Fruit fly (Drosophila melanogaster) whole organism, embryonic: ENCODE results near the gene Rfx.

Experiments used
- Atf3 ChIP-seq: fragments of 200-800 bp; sonication (Bioruptor generic); optimal IDR thresholded peaks from 3 replicates; lab custom pipeline; 2016; ENCODE audit warnings: missing biosample characterization, missing genetic modification characterization
- CG10274 ChIP-seq: fragments of 200-800 bp; sonication (Bioruptor generic); optimal IDR thresholded peaks from 3 replicates; lab custom pipeline; 2017; ENCODE audit warnings: missing biosample characterization, mild to moderate bottlenecking, missing genetic modification characterization
- CG10462 ChIP-seq: fragments of 200-800 bp; sonication (Bioruptor generic); optimal IDR thresholded peaks from 2 replicates; lab custom pipeline; 2016; ENCODE audit warnings: missing biosample characterization, missing genetic modification characterization
- CG11093 ChIP-seq: fragments of 200-800 bp; sonication (Bioruptor generic); IDR thresholded peaks from 3 replicates; pipeline ENCODE4 v1.3.6; 2022; ENCODE audit warnings: missing biosample characterization, missing genetic modification characterization
- CG12071 ChIP-seq: fragments of 200-800 bp; sonication (Bioruptor generic); optimal IDR thresholded peaks from 3 replicates; lab custom pipeline; 2018; ENCODE audit warnings: missing biosample characterization, mild to moderate bottlenecking, missing genetic modification characterization
- CG12236 ChIP-seq: fragments of 200-800 bp; sonication (Bioruptor generic); optimal IDR thresholded peaks from 2 replicates; lab custom pipeline; 2016; ENCODE audit warnings: missing biosample characterization, missing genetic modification characterization
- CG13287 ChIP-seq: fragments of 200-800 bp; sonication (Bioruptor generic); IDR thresholded peaks from 2 replicates; pipeline ENCODE4 v1.3.6; 2022; ENCODE audit warnings: missing biosample characterization, missing genetic modification characterization; ENCODE audit not compliant: partially characterized antibody
- CG13775 ChIP-seq: fragments of 200-800 bp; sonication (Bioruptor generic); optimal IDR thresholded peaks from 3 replicates; lab custom pipeline; 2017; ENCODE audit warnings: missing biosample characterization, mild to moderate bottlenecking, missing genetic modification characterization
- CG15696 ChIP-seq: fragments of 200-800 bp; sonication (Bioruptor generic); optimal IDR thresholded peaks from 2 replicates; lab custom pipeline; 2019; ENCODE audit warnings: missing biosample characterization, mild to moderate bottlenecking, missing genetic modification characterization, moderate library complexity
- CG17361 ChIP-seq: fragments of 200-800 bp; sonication (Bioruptor generic); IDR thresholded peaks from 3 replicates; pipeline ENCODE4 v1.3.6; 2022; ENCODE audit warnings: missing biosample characterization, missing genetic modification characterization
- CG17802 ChIP-seq: fragments of 200-800 bp; sonication (Bioruptor generic); optimal IDR thresholded peaks from 2 replicates; lab custom pipeline; 2018; ENCODE audit warnings: missing biosample characterization, mild to moderate bottlenecking, missing genetic modification characterization, moderate library complexity
- CG18262 ChIP-seq: fragments of 200-800 bp; optimal IDR thresholded peaks from 3 replicates; lab custom pipeline; 2019; ENCODE audit warnings: missing biosample characterization, mild to moderate bottlenecking, missing genetic modification characterization, moderate library complexity
- CG18476 ChIP-seq: fragments of 200-800 bp; sonication (Bioruptor generic); optimal IDR thresholded peaks from 2 replicates; lab custom pipeline; 2016; ENCODE audit warnings: missing biosample characterization, mild to moderate bottlenecking, missing genetic modification characterization
- CG18764 ChIP-seq: fragments of 200-800 bp; sonication (Bioruptor generic); optimal IDR thresholded peaks from 3 replicates; lab custom pipeline; 2016; ENCODE audit warnings: missing biosample characterization, missing genetic modification characterization
- CG31441 ChIP-seq: fragments of 200-800 bp; sonication (Bioruptor generic); IDR thresholded peaks from 2 replicates; pipeline ENCODE4 v1.3.6; 2022; ENCODE audit warnings: missing biosample characterization, missing genetic modification characterization
- CG33557 ChIP-seq: fragments of 200-800 bp; sonication (Bioruptor generic); optimal IDR thresholded peaks from 2 replicates; lab custom pipeline; 2019; ENCODE audit warnings: missing biosample characterization, mild to moderate bottlenecking, missing genetic modification characterization, moderate library complexity
- CG34224 ChIP-seq: fragments of 200-800 bp; sonication (Bioruptor generic); IDR thresholded peaks from 3 replicates; pipeline ENCODE4 v1.3.6; 2022; ENCODE audit warnings: missing biosample characterization, missing genetic modification characterization; ENCODE audit not compliant: partially characterized antibody
- CG42726 ChIP-seq: fragments of 200-800 bp; sonication (Bioruptor generic); IDR thresholded peaks from 2 replicates; pipeline ENCODE4 v1.3.6; 2022; ENCODE audit warnings: missing biosample characterization, missing genetic modification characterization; ENCODE audit not compliant: partially characterized antibody
- CG4707 ChIP-seq: fragments of 200-800 bp; sonication (Bioruptor generic); optimal IDR thresholded peaks from 2 replicates; lab custom pipeline; 2018; ENCODE audit warnings: missing biosample characterization, mild to moderate bottlenecking, missing genetic modification characterization, moderate library complexity
- CG6254 ChIP-seq: fragments of 200-800 bp; sonication (Bioruptor generic); optimal IDR thresholded peaks from 3 replicates; lab custom pipeline; 2017; ENCODE audit warnings: mild to moderate bottlenecking, missing biosample characterization, missing genetic modification reagents, missing genetic modification characterization
- CG6765 ChIP-seq: fragments of 200-800 bp; sonication (Bioruptor generic); optimal IDR thresholded peaks from 3 replicates; lab custom pipeline; 2017; ENCODE audit warnings: missing biosample characterization, mild to moderate bottlenecking, missing genetic modification characterization
- CG7839 ChIP-seq: fragments of 200-800 bp; sonication (Bioruptor generic); optimal IDR thresholded peaks from 3 replicates; lab custom pipeline; 2018; ENCODE audit warnings: missing biosample characterization, mild to moderate bottlenecking, missing genetic modification characterization, moderate library complexity
- CG8089 ChIP-seq: fragments of 200-800 bp; sonication (Bioruptor generic); optimal IDR thresholded peaks from 3 replicates; lab custom pipeline; 2016; ENCODE audit warnings: missing biosample characterization, missing genetic modification characterization
- CTCF ChIP-seq: fragments of 200-800 bp; sonication (Bioruptor generic); optimal IDR thresholded peaks from 2 replicates; lab custom pipeline; 2017; ENCODE audit warnings: missing biosample characterization, mild to moderate bottlenecking, missing genetic modification characterization, moderate library complexity
- Hr51 ChIP-seq, 2 experiments: fragments of 200-800 bp; sonication (Bioruptor generic); optimal IDR thresholded peaks; 2 replicates in 1 of 2; 3 replicates in 1 of 2; lab custom pipeline; 2016 to 2018; ENCODE audit warnings: missing biosample characterization in 2 of 2, missing genetic modification characterization in 2 of 2, mild to moderate bottlenecking in 1 of 2, moderate library complexity in 1 of 2
- MBD-R2 ChIP-seq: fragments of 200-800 bp; sonication (Bioruptor generic); IDR thresholded peaks from 2 replicates; pipeline ENCODE4 v1.3.6; 2022; ENCODE audit warnings: missing biosample characterization, missing genetic modification characterization
- Max ChIP-seq: fragments of 200-800 bp; sonication (Bioruptor generic); optimal IDR thresholded peaks from 2 replicates; lab custom pipeline; 2016; ENCODE audit warnings: missing biosample characterization, mild to moderate bottlenecking, missing genetic modification characterization
- Sry-δ ChIP-seq: fragments of 200-800 bp; sonication (Bioruptor generic); optimal IDR thresholded peaks from 2 replicates; lab custom pipeline; 2016; ENCODE audit warnings: missing biosample characterization, missing genetic modification characterization
- Taf1 ChIP-seq: fragments of 200-800 bp; sonication (Bioruptor generic); IDR thresholded peaks from 2 replicates; pipeline ENCODE4 v1.3.6; 2022; ENCODE audit warnings: missing biosample characterization, missing genetic modification characterization
- bigmax ChIP-seq: fragments of 200-800 bp; sonication (Bioruptor generic); optimal IDR thresholded peaks from 2 replicates; lab custom pipeline; 2018; ENCODE audit warnings: missing biosample characterization, mild to moderate bottlenecking, missing genetic modification characterization
- crp ChIP-seq, 2 experiments: fragments of 200-800 bp; sonication (Bioruptor generic); optimal IDR thresholded peaks; 2 replicates in 1 of 2; 3 replicates in 1 of 2; lab custom pipeline; 2017; ENCODE audit warnings: missing biosample characterization in 2 of 2, missing genetic modification characterization in 2 of 2, mild to moderate bottlenecking in 1 of 2, moderate library complexity in 1 of 2
- dmrt11E ChIP-seq: fragments of 200-800 bp; sonication (Bioruptor generic); optimal IDR thresholded peaks from 3 replicates; lab custom pipeline; 2018; ENCODE audit warnings: missing biosample characterization, mild to moderate bottlenecking, missing genetic modification characterization, moderate library complexity
- ftz-f1 ChIP-seq: fragments of 200-800 bp; sonication (Bioruptor generic); optimal IDR thresholded peaks from 2 replicates; lab custom pipeline; 2016; ENCODE audit warnings: missing biosample characterization, missing genetic modification characterization
- gem ChIP-seq: fragments of 200-800 bp; sonication (Bioruptor generic); optimal IDR thresholded peaks from 2 replicates; lab custom pipeline; 2019; ENCODE audit warnings: missing biosample characterization, mild to moderate bottlenecking, missing genetic modification characterization, moderate library complexity
- grau ChIP-seq: fragments of 200-800 bp; optimal IDR thresholded peaks from 3 replicates; lab custom pipeline; 2019; ENCODE audit warnings: missing biosample characterization, mild to moderate bottlenecking, missing genetic modification characterization, moderate library complexity
- ind ChIP-seq: fragments of 200-800 bp; sonication (Bioruptor generic); optimal IDR thresholded peaks from 3 replicates; lab custom pipeline; 2016; ENCODE audit warnings: missing biosample characterization, missing genetic modification characterization
- inv ChIP-seq: fragments of 200-800 bp; sonication (Bioruptor generic); IDR thresholded peaks from 2 replicates; pipeline ENCODE4 v1.3.6; 2022; ENCODE audit warnings: missing biosample characterization, missing genetic modification characterization; ENCODE audit not compliant: partially characterized antibody
- mirr ChIP-seq: fragments of 200-800 bp; sonication (Bioruptor generic); optimal IDR thresholded peaks from 3 replicates; lab custom pipeline; 2018; ENCODE audit warnings: missing biosample characterization, mild to moderate bottlenecking, missing genetic modification characterization
- mld ChIP-seq: fragments of 200-800 bp; sonication (Bioruptor generic); IDR thresholded peaks from 3 replicates; pipeline ENCODE4 v1.3.6; 2022; ENCODE audit warnings: missing biosample characterization, missing genetic modification characterization; ENCODE audit not compliant: partially characterized antibody
- nom ChIP-seq: fragments of 200-800 bp; sonication (Bioruptor generic); optimal IDR thresholded peaks from 2 replicates; lab custom pipeline; 2017; ENCODE audit warnings: missing biosample characterization, missing genetic modification characterization, mild to moderate bottlenecking, moderate library complexity, missing genetic modification reagents
- oc ChIP-seq: fragments of 200-800 bp; sonication (Bioruptor generic); optimal IDR thresholded peaks from 2 replicates; lab custom pipeline; 2018; ENCODE audit warnings: missing biosample characterization, mild to moderate bottlenecking, missing genetic modification characterization, moderate library complexity
- org-1 ChIP-seq: fragments of 200-800 bp; sonication (Bioruptor generic); optimal IDR thresholded peaks from 2 replicates; lab custom pipeline; 2017; ENCODE audit warnings: missing biosample characterization, missing genetic modification characterization
- peb ChIP-seq: fragments of 200-800 bp; sonication (Bioruptor generic); IDR thresholded peaks from 2 replicates; pipeline ENCODE4 v1.3.6; 2022; ENCODE audit warnings: missing biosample characterization, missing genetic modification characterization
- ranshi ChIP-seq: fragments of 200-800 bp; sonication (Bioruptor generic); IDR thresholded peaks from 2 replicates; pipeline ENCODE4 v1.3.6; 2022; ENCODE audit warnings: missing biosample characterization, missing genetic modification characterization
- row ChIP-seq: fragments of 200-800 bp; sonication (Bioruptor generic); IDR thresholded peaks from 3 replicates; pipeline ENCODE4 v1.3.6; 2022; ENCODE audit warnings: missing biosample characterization, missing genetic modification characterization
- salm ChIP-seq: fragments of 200-800 bp; sonication (Bioruptor generic); optimal IDR thresholded peaks from 2 replicates; lab custom pipeline; 2018; ENCODE audit warnings: missing biosample characterization, mild to moderate bottlenecking, missing genetic modification characterization
- schlank ChIP-seq: fragments of 200-800 bp; sonication (Bioruptor generic); optimal IDR thresholded peaks from 2 replicates; lab custom pipeline; 2018; ENCODE audit warnings: missing biosample characterization, mild to moderate bottlenecking, missing genetic modification characterization
- twi ChIP-seq: fragments of 200-800 bp; optimal IDR thresholded peaks from 2 replicates; lab custom pipeline; 2019; ENCODE audit warnings: missing biosample characterization, mild to moderate bottlenecking, missing genetic modification characterization, moderate library complexity
- yki ChIP-seq: fragments of >200 bp; optimal IDR thresholded peaks from 3 replicates; lab custom pipeline; 2018

Rfx gene

DNA sequence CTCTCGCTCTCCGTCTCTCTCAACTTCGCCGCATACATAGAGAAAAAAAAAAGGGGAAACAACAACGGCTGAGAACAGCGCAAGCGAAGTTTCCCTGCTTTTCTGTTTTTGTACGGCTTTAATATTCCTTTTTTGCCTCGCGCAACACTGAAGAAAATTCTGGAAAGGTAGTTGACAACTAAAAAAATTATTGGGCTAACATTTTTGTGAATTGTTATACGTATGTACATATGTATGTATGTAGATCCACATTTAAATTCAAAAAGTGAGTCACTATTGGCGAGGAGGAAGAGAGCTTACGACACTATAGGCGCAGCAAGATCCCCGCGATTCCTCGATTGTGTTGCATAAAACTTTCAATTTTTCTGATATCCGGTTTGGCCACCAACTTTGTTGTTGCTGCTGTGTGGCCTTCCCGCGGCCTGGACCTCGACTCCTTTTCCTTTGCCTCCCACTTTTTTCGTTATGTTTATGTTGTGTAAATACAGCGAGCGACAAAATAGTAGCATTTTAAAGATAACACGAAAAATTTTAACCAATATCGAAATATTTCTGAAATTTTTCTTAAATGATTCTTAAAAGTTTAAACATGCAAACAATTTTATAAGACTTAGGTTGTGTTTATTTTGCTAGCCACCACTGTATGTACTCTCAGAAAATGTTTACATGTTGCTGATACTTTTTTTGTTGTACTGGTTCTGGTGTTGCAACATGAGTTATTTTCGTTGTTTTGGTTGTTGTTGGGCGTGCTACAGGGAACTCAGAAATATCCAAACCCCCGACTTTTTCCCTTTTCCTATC is 21.1 kb downstream of the Rfx start (continued):
- TF ChIP-seq Hr51 (GFP tag; optimal IDR thresholded peaks at IDR 0.05; lab: Kevin White, UChicago): peak; percentile 72 to 77
- TF ChIP-seq CG7839: peak; percentile 84
- no peak for TF ChIP-seq CG34224
- peak; percentile 67 for TF ChIP-seq CG33557 (GFP tag; lab: Kevin White, UChicago)
- no peak; the same call in 1 of the 2 replicates for TF ChIP-seq MBD-R2 (GFP tag; lab: Robert Waterston, UW)
- TF ChIP-seq Atf3 (GFP tag; lab: Kevin White, UChicago): peak; percentile 72
- TF ChIP-seq CTCF (GFP tag; lab: Kevin White, UChicago): no peak
- TF ChIP-seq CG18262: peak; percentile 89
- TF ChIP-seq inv (GFP tag; lab: Robert Waterston, UW): no peak
- peak; percentile 51 for TF ChIP-seq ind
- no peak for TF ChIP-seq CG4707 (GFP tag; lab: Kevin White, UChicago)
- TF ChIP-seq mirr (GFP tag; lab: Kevin White, UChicago): no peak
- peak; percentile 67 for TF ChIP-seq CG10462 (GFP tag; lab: Kevin White, UChicago)
- TF ChIP-seq dmrt11E: peak; percentile 88
- TF ChIP-seq CG6254: peak; percentile 74
- TF ChIP-seq bigmax (GFP tag; lab: Kevin White, UChicago): no peak
- peak; percentile 63 for TF ChIP-seq salm
- no peak for TF ChIP-seq CG42726 (GFP tag; lab: Robert Waterston, UW)
- TF ChIP-seq ftz-f1 (GFP tag; lab: Kevin White, UChicago): no peak
- peak; percentile 82 for TF ChIP-seq org-1 (GFP tag; lab: Kevin White, UChicago)
- TF ChIP-seq CG15696 (tag; lab: Kevin White, UChicago): peak; percentile 70
- TF ChIP-seq CG6765 (GFP tag; lab: Kevin White, UChicago): peak; percentile 32
- peak; percentile 41 for TF ChIP-seq CG17802 (tag; lab: Kevin White, UChicago)
- no peak for TF ChIP-seq CG18764
- TF ChIP-seq ranshi (GFP tag; lab: Robert Waterston, UW): no peak
- no peak for TF ChIP-seq CG31441 (GFP tag; lab: Robert Waterston, UW)
- peak; percentile 83 for TF ChIP-seq CG8089 (GFP tag; lab: Kevin White, UChicago)
- peak; percentile 74 for TF ChIP-seq CG18476
- TF ChIP-seq nom (GFP tag; lab: Kevin White, UChicago): peak; percentile 89
- peak; percentile 79 for TF ChIP-seq Max
- TF ChIP-seq peb (GFP tag; lab: Robert Waterston, UW): no peak
- TF ChIP-seq oc (tag; lab: Kevin White, UChicago): peak; percentile 79
- no peak for TF ChIP-seq mld
- TF ChIP-seq crp (GFP tag; optimal IDR thresholded peaks at IDR 0.05; lab: Kevin White, UChicago): peak in 1 of 2 experiments; percentile 41
- TF ChIP-seq CG13775: peak; percentile 89
- peak; percentile 49; the same call in 1 of the 3 replicates for TF ChIP-seq CG11093 (GFP tag; lab: Robert Waterston, UW)
- no peak for TF ChIP-seq row
- peak; percentile 17 for TF ChIP-seq CG10274 (GFP tag; lab: Kevin White, UChicago)
- TF ChIP-seq gem (tag; lab: Kevin White, UChicago): peak; percentile 90
- no peak for TF ChIP-seq schlank
- no peak for TF ChIP-seq CG13287 (GFP tag; lab: Robert Waterston, UW)
- TF ChIP-seq grau (tag; lab: Kevin White, UChicago): peak; percentile 84
- TF ChIP-seq yki: peak; percentile 62
- TF ChIP-seq twi (tag; lab: Kevin White, UChicago): peak; percentile 39
- peak; percentile 61 for TF ChIP-seq CG12071 (GFP tag; lab: Kevin White, UChicago)
- TF ChIP-seq CG12236 (GFP tag; lab: Kevin White, UChicago): peak; percentile 80
- TF ChIP-seq CG17361: no peak
- peak; percentile 36 for TF ChIP-seq Sry-δ (GFP tag; lab: Kevin White, UChicago)
- TF ChIP-seq Taf1 (GFP tag; lab: Robert Waterston, UW): no peak
